Worm (Caenorhabditis elegans) whole organism, late embryonic: ENCODE data around the gene T26H5.9.

Experiments used
- C08G9.2 ChIP-seq: sonication (generic microtip); optimal IDR thresholded peaks from 2 replicates; lab custom pipeline; 2016; ENCODE audit warnings: mild to moderate bottlenecking, missing genetic modification characterization, moderate library complexity, missing compliant biosample characterization
- F13H6.1 ChIP-seq: sonication (generic microtip); optimal IDR thresholded peaks from 2 replicates; lab custom pipeline; 2016; ENCODE audit warnings: missing genetic modification characterization, missing compliant biosample characterization
- K09A11.1 ChIP-seq: sonication (generic microtip); optimal IDR thresholded peaks from 2 replicates; lab custom pipeline; 2017; ENCODE audit warnings: antibody characterized with exemption, mild to moderate bottlenecking, missing genetic modification characterization, missing compliant biosample characterization; ENCODE audit not compliant: insufficient read depth
- T23F11.4 ChIP-seq: fragments of 200-800 bp; sonication (Bioruptor generic); optimal IDR thresholded peaks from 2 replicates; lab custom pipeline; 2018; ENCODE audit warnings: mild to moderate bottlenecking, missing genetic modification characterization, missing compliant biosample characterization
- Y22D7AL.16 ChIP-seq: sonication (generic microtip); optimal IDR thresholded peaks from 2 replicates; lab custom pipeline; 2016; ENCODE audit warnings: missing genetic modification characterization, missing compliant biosample characterization
- ahr-1 ChIP-seq: sonication (generic microtip); optimal IDR thresholded peaks from 2 replicates; lab custom pipeline; 2016; ENCODE audit warnings: missing genetic modification characterization, missing compliant biosample characterization
- ama-1 ChIP-seq: fragments of 150-350 bp; optimal IDR thresholded peaks from 2 replicates; lab custom pipeline; 2014
- ceh-14 ChIP-seq: sonication (generic microtip); optimal IDR thresholded peaks from 2 replicates; lab custom pipeline; 2016; ENCODE audit warnings: missing genotype, missing genetic modification characterization, missing compliant biosample characterization
- ceh-18 ChIP-seq: sonication (generic microtip); optimal IDR thresholded peaks from 2 replicates; lab custom pipeline; 2016; ENCODE audit warnings: missing genetic modification characterization, missing compliant biosample characterization
- ceh-2 ChIP-seq: sonication (generic microtip); optimal IDR thresholded peaks from 2 replicates; lab custom pipeline; 2016; ENCODE audit warnings: missing genotype, missing genetic modification characterization, missing compliant biosample characterization
- ceh-22 ChIP-seq: sonication (generic microtip); optimal IDR thresholded peaks from 2 replicates; lab custom pipeline; 2017; ENCODE audit warnings: missing biosample characterization, missing genetic modification characterization
- ceh-30 ChIP-seq: fragments of 150-350 bp; optimal IDR thresholded peaks from 2 replicates; lab custom pipeline; 2014; ENCODE audit warnings: missing biosample characterization, missing genetic modification characterization
- ceh-31 ChIP-seq: sonication (generic microtip); optimal IDR thresholded peaks from 2 replicates; lab custom pipeline; 2016; ENCODE audit warnings: missing genetic modification characterization, missing compliant biosample characterization
- ceh-6 ChIP-seq: fragments of 200-800 bp; sonication (Bioruptor generic); optimal IDR thresholded peaks from 2 replicates; lab custom pipeline; 2018; ENCODE audit warnings: mild to moderate bottlenecking, missing genetic modification characterization, missing compliant biosample characterization
- ceh-9 ChIP-seq: sonication (generic microtip); optimal IDR thresholded peaks from 2 replicates; lab custom pipeline; 2016; ENCODE audit warnings: mild to moderate bottlenecking, missing genetic modification characterization, inconsistent platforms, missing compliant biosample characterization
- che-1 ChIP-seq: sonication (generic microtip); optimal IDR thresholded peaks from 2 replicates; lab custom pipeline; 2016; ENCODE audit warnings: mild to moderate bottlenecking, missing genetic modification characterization, missing compliant biosample characterization
- dmd-4 ChIP-seq: sonication (generic microtip); optimal IDR thresholded peaks from 2 replicates; lab custom pipeline; 2016; ENCODE audit warnings: borderline replicate concordance, missing genetic modification characterization, missing compliant biosample characterization
- dve-1 ChIP-seq: sonication (generic microtip); optimal IDR thresholded peaks from 2 replicates; lab custom pipeline; 2017; ENCODE audit warnings: antibody characterized with exemption, mild to moderate bottlenecking, missing genetic modification characterization, missing compliant biosample characterization
- elt-2 ChIP-seq: sonication (generic microtip); optimal IDR thresholded peaks from 2 replicates; lab custom pipeline; 2016; ENCODE audit warnings: missing genetic modification reagents, missing genetic modification characterization, missing compliant biosample characterization
- ets-4 ChIP-seq: sonication (generic microtip); optimal IDR thresholded peaks from 2 replicates; lab custom pipeline; 2016; ENCODE audit warnings: missing genetic modification characterization, missing compliant biosample characterization
- eyg-1 ChIP-seq: sonication (generic microtip); optimal IDR thresholded peaks from 2 replicates; lab custom pipeline; 2016; ENCODE audit warnings: missing genotype, missing genetic modification characterization, missing compliant biosample characterization
- fax-1 ChIP-seq: sonication (generic microtip); optimal IDR thresholded peaks from 2 replicates; lab custom pipeline; 2016; ENCODE audit warnings: missing genotype, missing genetic modification characterization, missing compliant biosample characterization
- fkh-10 ChIP-seq: fragments of 150-350 bp; optimal IDR thresholded peaks from 2 replicates; lab custom pipeline; 2014; ENCODE audit warnings: missing biosample characterization, missing genetic modification reagents, missing genetic modification characterization
- gmeb-2 ChIP-seq: sonication (generic microtip); optimal IDR thresholded peaks from 2 replicates; lab custom pipeline; 2016; ENCODE audit warnings: missing genetic modification characterization, inconsistent platforms, missing compliant biosample characterization
- hlh-30 ChIP-seq: sonication (generic microtip); optimal IDR thresholded peaks from 2 replicates; lab custom pipeline; 2017; ENCODE audit warnings: antibody characterized with exemption, missing genetic modification characterization, missing compliant biosample characterization; ENCODE audit not compliant: insufficient read depth
- hlh-8 ChIP-seq: sonication (generic microtip); optimal IDR thresholded peaks from 2 replicates; lab custom pipeline; 2016; ENCODE audit warnings: missing genotype, missing genetic modification characterization, missing compliant biosample characterization
- lin-11 ChIP-seq: fragments of 200-800 bp; sonication (Bioruptor generic); optimal IDR thresholded peaks from 2 replicates; lab custom pipeline; 2018; ENCODE audit warnings: mild to moderate bottlenecking, missing genetic modification characterization, missing compliant biosample characterization
- madf-2 ChIP-seq: sonication (generic microtip); optimal IDR thresholded peaks from 2 replicates; lab custom pipeline; 2017; ENCODE audit warnings: missing genetic modification characterization, missing compliant biosample characterization
- mec-3 ChIP-seq: sonication (generic microtip); optimal IDR thresholded peaks from 2 replicates; lab custom pipeline; 2016; ENCODE audit warnings: borderline replicate concordance, missing genetic modification characterization, missing compliant biosample characterization
- nfya-1 ChIP-seq: sonication (generic microtip); optimal IDR thresholded peaks from 2 replicates; lab custom pipeline; 2017; ENCODE audit warnings: missing genetic modification characterization, mild to moderate bottlenecking, missing compliant biosample characterization, antibody characterized with exemption, moderate library complexity
- nhr-232 ChIP-seq: sonication (generic microtip); optimal IDR thresholded peaks from 2 replicates; lab custom pipeline; 2016; ENCODE audit warnings: missing genetic modification characterization, missing compliant biosample characterization
- pag-3 ChIP-seq: sonication (generic microtip); optimal IDR thresholded peaks from 2 replicates; lab custom pipeline; 2016; ENCODE audit warnings: missing compliant biosample characterization, missing genetic modification characterization, borderline replicate concordance
- pat-9 ChIP-seq: fragments of 200-800 bp; sonication (Bioruptor generic); optimal IDR thresholded peaks from 2 replicates; lab custom pipeline; 2018; ENCODE audit warnings: mild to moderate bottlenecking, missing genetic modification characterization, moderate library complexity, missing compliant biosample characterization
- pqm-1 ChIP-seq: sonication (generic microtip); optimal IDR thresholded peaks from 2 replicates; lab custom pipeline; 2016; ENCODE audit warnings: missing genetic modification characterization, missing compliant biosample characterization
- ref-2 ChIP-seq: sonication (generic microtip); optimal IDR thresholded peaks from 2 replicates; lab custom pipeline; 2016; ENCODE audit warnings: missing genetic modification characterization, missing compliant biosample characterization
- rnt-1 ChIP-seq: sonication (generic microtip); optimal IDR thresholded peaks from 2 replicates; lab custom pipeline; 2016; ENCODE audit warnings: missing genetic modification characterization, missing compliant biosample characterization
- sdc-2 ChIP-seq: sonication (generic microtip); optimal IDR thresholded peaks from 2 replicates; lab custom pipeline; 2016; ENCODE audit warnings: missing genotype, missing genetic modification characterization, missing compliant biosample characterization
- sox-2 ChIP-seq: fragments of 200-800 bp; sonication (Bioruptor generic); IDR thresholded peaks from 2 replicates; pipeline ENCODE4 v1.3.6; 2022; ENCODE audit warnings: missing genetic modification reagents, missing genetic modification characterization, missing compliant biosample characterization
- syd-9 ChIP-seq: sonication (generic microtip); optimal IDR thresholded peaks from 2 replicates; lab custom pipeline; 2016; ENCODE audit warnings: mild to moderate bottlenecking, missing genetic modification characterization, moderate library complexity, missing compliant biosample characterization
- unc-3 ChIP-seq, 2 experiments: fragments of 200-800 bp in 1 of 2; sonication (Bioruptor generic) in 1 of 2; sonication (generic microtip) in 1 of 2; conservative IDR thresholded peaks in 1 of 2; optimal IDR thresholded peaks in 1 of 2; 2 replicates each; pipeline versions ENCODE4 v1.3.6 to Lab custom; 2016 to 2022; ENCODE audit warnings: missing compliant biosample characterization in 2 of 2, missing genetic modification characterization in 2 of 2, missing genetic modification reagents in 1 of 2
- unc-55 ChIP-seq: sonication (generic microtip); optimal IDR thresholded peaks from 2 replicates; lab custom pipeline; 2017; ENCODE audit warnings: missing biosample characterization, missing genetic modification reagents, missing genetic modification characterization
- ztf-16 ChIP-seq: sonication (generic microtip); optimal IDR thresholded peaks from 2 replicates; lab custom pipeline; 2017; ENCODE audit warnings: missing genetic modification characterization, missing compliant biosample characterization

T26H5.9 gene

DNA sequence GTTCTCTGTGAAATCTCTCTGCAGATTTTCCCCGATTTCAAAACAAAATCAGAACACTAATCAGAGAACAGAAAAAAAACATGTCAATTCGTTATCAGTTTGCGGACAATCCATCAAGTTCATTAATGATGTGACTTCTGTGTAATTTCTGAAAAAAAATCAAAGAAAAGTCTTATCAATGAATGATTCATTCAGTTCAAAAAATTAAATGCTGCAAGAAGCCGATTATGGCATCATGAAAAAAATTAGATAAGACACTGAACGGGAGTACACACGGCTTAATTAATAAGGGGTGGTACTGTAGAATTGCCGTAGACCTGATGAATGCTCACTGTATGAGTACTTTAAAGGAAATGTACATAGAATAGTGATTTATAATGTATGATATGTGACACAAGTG, 8.6 kb upstream of the T26H5.9 start:
- TF ChIP-seq pag-3 (tag; lab: Kevin White, UChicago) (no peak), sox-2 (GFP tag; lab: Robert Waterston, UW) (no peak), ceh-18 (tag; lab: Kevin White, UChicago) (no peak), hlh-8 (tag; lab: Kevin White, UChicago) (no peak), mec-3 (no peak), dmd-4 (tag; lab: Kevin White, UChicago) (no peak), unc-55 (GFP tag; lab: Kevin White, UChicago) (no peak), unc-3 (GFP tag; conservative IDR thresholded peaks at IDR 0.05; lab: Robert Waterston, UW) (no peak), unc-3 (tag; optimal IDR thresholded peaks at IDR 0.05; lab: Kevin White, UChicago) (no peak), ceh-2 (tag; lab: Kevin White, UChicago) (no peak), ama-1 (no peak), ref-2 (tag; lab: Kevin White, UChicago) (no peak), nfya-1 (tag; lab: Kevin White, UChicago) (no peak)

- TF ChIP-seq F13H6.1 (no peak), nfya-1 (tag; lab: Kevin White, UChicago) (peak; percentile 68)
Measured at ce11 chrV:15442384-15442783, 2.3 kb upstream of the T26H5.9 start.

- TF ChIP-seq dmd-4 (tag; lab: Kevin White, UChicago) (no peak), fax-1 (tag; lab: Kevin White, UChicago) (no peak), hlh-30 (no peak), gmeb-2 (tag; lab: Kevin White, UChicago) (no peak), eyg-1 (tag; lab: Kevin White, UChicago) (no peak), ama-1 (no peak), ceh-18 (tag; lab: Kevin White, UChicago) (no peak), Y22D7AL.16 (tag; lab: Kevin White, UChicago) (no peak), ztf-16 (tag; lab: Kevin White, UChicago) (no peak), ets-4 (tag; lab: Kevin White, UChicago) (no peak), pat-9 (tag; lab: Kevin White, UChicago) (no peak), T23F11.4 (GFP tag; lab: Kevin White, UChicago) (no peak), che-1 (no peak), unc-3 (GFP tag; conservative IDR thresholded peaks at IDR 0.05; lab: Robert Waterston, UW) (no peak), unc-3 (tag; optimal IDR thresholded peaks at IDR 0.05; lab: Kevin White, UChicago) (no peak), ceh-9 (no peak), ceh-14 (tag; lab: Kevin White, UChicago) (no peak)
Measured at ce11 chrV:15443708-15444107, 1.0 kb upstream of the T26H5.9 start, which contains the start of gene T26H5.10. Gene T26H5.10 (minus strand): TSS chrV:15443808.

DNA sequence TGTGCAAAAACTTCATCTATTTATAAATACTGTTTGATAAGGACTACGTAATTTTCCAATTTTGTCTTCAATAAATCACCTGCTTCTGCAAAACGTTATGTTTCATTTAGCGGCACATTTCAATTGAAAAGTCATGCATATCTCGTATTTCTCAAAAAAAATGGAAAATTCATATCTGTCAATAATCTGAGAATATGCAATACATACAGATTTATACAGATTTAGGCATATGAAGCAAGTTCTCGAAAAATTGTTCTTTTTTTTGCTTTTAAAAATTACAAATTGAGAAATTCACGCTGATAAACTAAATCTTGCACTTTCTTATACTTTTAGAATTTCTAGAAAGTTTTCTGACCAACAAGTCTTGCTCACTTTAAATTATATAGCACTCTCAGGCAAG, 528 bp upstream of the T26H5.9 start, which contains the start of gene T26H5.11:
Gene T26H5.11, minus strand, starts transcription at position 101 of the 400 bp plus-strand sequence.
- TF ChIP-seq K09A11.1 (tag; lab: Kevin White, UChicago) (no peak), ceh-31 (tag; lab: Kevin White, UChicago) (no peak), T23F11.4 (GFP tag; lab: Kevin White, UChicago) (no peak), gmeb-2 (tag; lab: Kevin White, UChicago) (no peak), elt-2 (tag; lab: Kevin White, UChicago) (no peak), syd-9 (tag; lab: Kevin White, UChicago) (no peak)

ce11 chrV:15445437-15445836, 721 bp downstream of the T26H5.9 start, which contains the start of gene srh-239:
Gene srh-239 (plus strand): TSS chrV:15445737.
- TF ChIP-seq lin-11 (tag; lab: Kevin White, UChicago) (no peak), C08G9.2 (tag; lab: Kevin White, UChicago) (no peak), dve-1 (tag; lab: Kevin White, UChicago) (no peak), rnt-1 (no peak), pqm-1 (tag; lab: Kevin White, UChicago) (no peak), ahr-1 (tag; lab: Kevin White, UChicago) (no peak), ceh-9 (no peak), ceh-6 (GFP tag; lab: Kevin White, UChicago) (no peak), K09A11.1 (tag; lab: Kevin White, UChicago) (no peak), ceh-22 (tag; lab: Kevin White, UChicago) (no peak), ceh-14 (tag; lab: Kevin White, UChicago) (no peak), dmd-4 (tag; lab: Kevin White, UChicago) (no peak), unc-55 (GFP tag; lab: Kevin White, UChicago) (no peak), ceh-30 (no peak), sdc-2 (no peak), madf-2 (tag; lab: Kevin White, UChicago) (no peak), nhr-232 (tag; lab: Kevin White, UChicago) (no peak), fkh-10 (GFP tag; lab: Kevin White, UChicago) (no peak)
